Worm (Caenorhabditis elegans) whole organism, L4 larva: Measurements from ENCODE around the gene T04C12.7.

Experiments used
- D1046.2 ChIP-seq: fragments of 200-800 bp; sonication (Bioruptor generic); IDR thresholded peaks from 2 replicates; pipeline ENCODE4 v1.3.6; 2022; ENCODE audit warnings: missing genetic modification characterization, missing compliant biosample characterization
- F26F4.8 ChIP-seq: fragments of 200-800 bp; sonication (Bioruptor generic); conservative IDR thresholded peaks from 2 replicates; pipeline ENCODE4 v1.3.6; 2022; ENCODE audit warnings: missing genetic modification characterization, missing compliant biosample characterization
- T26A8.4 ChIP-seq: fragments of 200-800 bp; sonication (Bioruptor generic); IDR thresholded peaks from 2 replicates; pipeline ENCODE4 v1.3.6; 2022; ENCODE audit warnings: missing genetic modification characterization, missing compliant biosample characterization
- Y105C5A.15 ChIP-seq: fragments of 200-800 bp; sonication (Bioruptor generic); IDR thresholded peaks from 2 replicates; pipeline ENCODE4 v1.3.6; 2022; ENCODE audit warnings: missing genetic modification characterization, missing compliant biosample characterization
- ZK337.2 ChIP-seq: fragments of 200-800 bp; sonication (Bioruptor generic); IDR thresholded peaks from 2 replicates; pipeline ENCODE4 v1.3.6; 2022; ENCODE audit warnings: missing genetic modification reagents, missing genetic modification characterization, missing compliant biosample characterization
- aha-1 ChIP-seq: fragments of 150-350 bp; peaks from one replicate; lab custom pipeline; 2014; ENCODE audit warnings: missing biosample characterization, missing genetic modification characterization
- ama-1 ChIP-seq: fragments of 150-350 bp; optimal IDR thresholded peaks from 2 replicates; lab custom pipeline; 2014; ENCODE audit warnings: inconsistent platforms, mixed read lengths
- ceh-62 ChIP-seq: sonication (generic microtip); optimal IDR thresholded peaks from 2 replicates; lab custom pipeline; 2017; ENCODE audit warnings: missing biosample characterization, missing genetic modification characterization
- ceh-82 ChIP-seq: sonication (generic microtip); optimal IDR thresholded peaks from 2 replicates; lab custom pipeline; 2017; ENCODE audit warnings: missing biosample characterization, missing genetic modification characterization
- cey-2 ChIP-seq: sonication (generic microtip); optimal IDR thresholded peaks from 3 replicates; lab custom pipeline; 2017; ENCODE audit warnings: missing genetic modification characterization, mild to moderate bottlenecking, missing compliant biosample characterization, antibody characterized with exemption, borderline replicate concordance; ENCODE audit not compliant: insufficient read depth
- ctbp-1 ChIP-seq: fragments of 200-800 bp; sonication (Bioruptor generic); IDR thresholded peaks from 2 replicates; pipeline ENCODE4 v1.3.6; 2022; ENCODE audit warnings: missing genetic modification reagents, missing genetic modification characterization, missing compliant biosample characterization
- daf-16 ChIP-seq, 3 experiments: sonication (generic microtip); optimal IDR thresholded peaks; 2 replicates each; lab custom pipeline; 2016 to 2017; ENCODE audit warnings: missing genetic modification characterization in 3 of 3, missing genetic modification reagents in 3 of 3, mild to moderate bottlenecking in 2 of 3, missing compliant biosample characterization in 2 of 3, missing biosample characterization in 1 of 3, moderate library complexity in 1 of 3
- daf-19 ChIP-seq: fragments of 200-800 bp; sonication (Bioruptor generic); conservative IDR thresholded peaks from 2 replicates; pipeline ENCODE4 v1.3.6; 2022; ENCODE audit warnings: missing genetic modification characterization, missing compliant biosample characterization
- daf-8 ChIP-seq: fragments of 200-800 bp; sonication (Bioruptor generic); IDR thresholded peaks from 2 replicates; pipeline ENCODE4 v1.3.6; 2022; ENCODE audit warnings: missing genetic modification characterization, missing compliant biosample characterization
- fkh-10 ChIP-seq: fragments of 150-350 bp; optimal IDR thresholded peaks from 2 replicates; lab custom pipeline; 2014; ENCODE audit warnings: missing biosample characterization, missing genetic modification reagents, missing genetic modification characterization
- fos-1 ChIP-seq: fragments of 150-350 bp; optimal IDR thresholded peaks from 2 replicates; lab custom pipeline; 2014; ENCODE audit warnings: missing biosample characterization, missing genetic modification characterization
- hlh-11 ChIP-seq: fragments of 200-800 bp; sonication (Bioruptor generic); optimal IDR thresholded peaks from 2 replicates; lab custom pipeline; 2018; ENCODE audit warnings: mild to moderate bottlenecking, missing genetic modification characterization, missing compliant biosample characterization
- hmg-1.1 ChIP-seq: fragments of 200-800 bp; sonication (Bioruptor generic); IDR thresholded peaks from 2 replicates; pipeline ENCODE4 v1.3.6; 2022; ENCODE audit warnings: missing genetic modification reagents, missing genetic modification characterization, missing compliant biosample characterization
- jun-1 ChIP-seq: fragments of 150-350 bp; optimal IDR thresholded peaks from 2 replicates; lab custom pipeline; 2014; ENCODE audit warnings: missing biosample characterization, missing genetic modification reagents, missing genetic modification characterization
- lim-7 ChIP-seq: fragments of 200-800 bp; sonication (Bioruptor generic); IDR thresholded peaks from 2 replicates; pipeline ENCODE4 v1.3.6; 2022; ENCODE audit warnings: missing genetic modification characterization, missing compliant biosample characterization
- lin-1 ChIP-seq: fragments of 200-800 bp; sonication (Bioruptor generic); IDR thresholded peaks from 2 replicates; pipeline ENCODE4 v1.3.6; 2022; ENCODE audit warnings: missing genetic modification reagents, missing genetic modification characterization, missing compliant biosample characterization
- lin-13 ChIP-seq: fragments of 150-350 bp; optimal IDR thresholded peaks from 2 replicates; lab custom pipeline; 2014; ENCODE audit warnings: missing biosample characterization, missing genetic modification reagents, missing genetic modification characterization
- lin-29 ChIP-seq: fragments of 200-800 bp; sonication (Bioruptor generic); IDR thresholded peaks from 2 replicates; pipeline ENCODE4 v1.3.6; 2022; ENCODE audit warnings: missing genetic modification reagents, missing genetic modification characterization, missing compliant biosample characterization
- lin-39 ChIP-seq: fragments of 150-350 bp; optimal IDR thresholded peaks from 2 replicates; lab custom pipeline; 2014; ENCODE audit warnings: missing biosample characterization, missing genetic modification reagents, missing genetic modification characterization
- lir-3 ChIP-seq: sonication (generic microtip); optimal IDR thresholded peaks from 2 replicates; lab custom pipeline; 2016; ENCODE audit warnings: mild to moderate bottlenecking, missing genetic modification characterization, missing compliant biosample characterization
- mdl-1 ChIP-seq, 2 experiments: fragments of 150-350 bp in 1 of 2; sonication (generic microtip) in 1 of 2; optimal IDR thresholded peaks; 2 replicates each; lab custom pipeline; 2014 to 2017; ENCODE audit warnings: missing biosample characterization in 2 of 2, missing genetic modification characterization in 2 of 2
- mes-2 ChIP-seq: sonication (generic microtip); optimal IDR thresholded peaks from 2 replicates; lab custom pipeline; 2016; ENCODE audit warnings: missing genotype, mild to moderate bottlenecking, missing genetic modification characterization, missing compliant biosample characterization; ENCODE audit not compliant: poor library complexity, severe bottlenecking
- mxl-3 ChIP-seq: fragments of 200-800 bp; sonication (Bioruptor generic); optimal IDR thresholded peaks from 2 replicates; lab custom pipeline; 2018; ENCODE audit warnings: mild to moderate bottlenecking, missing genetic modification characterization, missing compliant biosample characterization
- nhr-11 ChIP-seq: fragments of 150-350 bp; optimal IDR thresholded peaks from 2 replicates; lab custom pipeline; 2014; ENCODE audit warnings: missing biosample characterization, missing genetic modification characterization
- nhr-28 ChIP-seq: fragments of 150-350 bp; optimal IDR thresholded peaks from 2 replicates; lab custom pipeline; 2014; ENCODE audit warnings: missing biosample characterization, missing genetic modification characterization
- nhr-6 ChIP-seq: fragments of 150-350 bp; optimal IDR thresholded peaks from 2 replicates; lab custom pipeline; 2014; ENCODE audit warnings: missing biosample characterization, missing genetic modification characterization
- nhr-76 ChIP-seq: fragments of 150-350 bp; optimal IDR thresholded peaks from 2 replicates; lab custom pipeline; 2014; ENCODE audit warnings: missing biosample characterization, missing genetic modification characterization
- nhr-77 ChIP-seq: fragments of 150-350 bp; optimal IDR thresholded peaks from 2 replicates; lab custom pipeline; 2014; ENCODE audit warnings: missing biosample characterization, missing genetic modification characterization
- pha-4 ChIP-seq, 2 experiments: fragments of 150-350 bp in 1 of 2; fragments of 200-800 bp in 1 of 2; sonication (Bioruptor generic) in 1 of 2; IDR thresholded peaks in 1 of 2; optimal IDR thresholded peaks in 1 of 2; 2 replicates each; pipeline versions ENCODE4 v1.3.6 to Lab custom; 2014 to 2022; ENCODE audit warnings: missing genetic modification characterization in 2 of 2, missing genetic modification reagents in 2 of 2, missing biosample characterization in 1 of 2, missing compliant biosample characterization in 1 of 2
- pqm-1 ChIP-seq: sonication (generic microtip); optimal IDR thresholded peaks from 2 replicates; lab custom pipeline; 2017; ENCODE audit warnings: missing biosample characterization, missing genetic modification characterization
- saeg-2 ChIP-seq: fragments of 200-800 bp; sonication (Bioruptor generic); IDR thresholded peaks from 2 replicates; pipeline ENCODE4 v1.3.6; 2022; ENCODE audit warnings: missing genetic modification reagents, missing genetic modification characterization, missing compliant biosample characterization
- sdz-12 ChIP-seq: fragments of 200-800 bp; sonication (Bioruptor generic); optimal IDR thresholded peaks from 2 replicates; lab custom pipeline; 2018; ENCODE audit warnings: mild to moderate bottlenecking, missing genetic modification characterization, missing compliant biosample characterization
- set-16 ChIP-seq: fragments of 200-800 bp; sonication (Bioruptor generic); IDR thresholded peaks from 2 replicates; pipeline ENCODE4 v1.3.6; 2022; ENCODE audit warnings: missing genetic modification reagents, missing genetic modification characterization, missing compliant biosample characterization
- skn-1 ChIP-seq: fragments of 150-350 bp; optimal IDR thresholded peaks from 2 replicates; lab custom pipeline; 2014; ENCODE audit warnings: missing biosample characterization, missing genetic modification characterization
- snpc-1.2 ChIP-seq: fragments of 200-800 bp; sonication (Bioruptor generic); IDR thresholded peaks from 2 replicates; pipeline ENCODE4 v1.3.6; 2022; ENCODE audit warnings: missing genetic modification reagents, missing genetic modification characterization, missing compliant biosample characterization
- spr-3 ChIP-seq: fragments of 200-800 bp; sonication (Bioruptor generic); optimal IDR thresholded peaks from 2 replicates; lab custom pipeline; 2018; ENCODE audit warnings: mild to moderate bottlenecking, missing genetic modification characterization, missing compliant biosample characterization
- tra-1 ChIP-seq: fragments of 200-800 bp; sonication (Bioruptor generic); IDR thresholded peaks from 2 replicates; pipeline ENCODE4 v1.3.6; 2022; ENCODE audit warnings: missing genetic modification reagents, missing genetic modification characterization, missing compliant biosample characterization
- unc-39 ChIP-seq: sonication (generic microtip); optimal IDR thresholded peaks from 2 replicates; lab custom pipeline; 2017; ENCODE audit warnings: missing biosample characterization, missing genetic modification characterization
- zfp-3 ChIP-seq: fragments of 200-800 bp; sonication (Bioruptor generic); conservative IDR thresholded peaks from 2 replicates; pipeline ENCODE4 v1.3.6; 2022; ENCODE audit warnings: missing genetic modification reagents, missing genetic modification characterization, missing compliant biosample characterization
- zip-2 ChIP-seq: fragments of 150-350 bp; optimal IDR thresholded peaks from 2 replicates; lab custom pipeline; 2014; ENCODE audit warnings: missing biosample characterization, missing genetic modification characterization
- ztf-7 ChIP-seq: fragments of 150-350 bp; optimal IDR thresholded peaks from 2 replicates; lab custom pipeline; 2014; ENCODE audit warnings: missing biosample characterization, missing genetic modification characterization

T04C12.7 gene

ce11 chrV:11070388-11070787, 16.5 kb downstream of the T04C12.7 start (continued):
- TF ChIP-seq T26A8.4 (GFP tag; lab: Robert Waterston, UW): no peak
- TF ChIP-seq skn-1 (tag; lab: Kevin White, UChicago): no peak
- TF ChIP-seq pha-4 (GFP tag; IDR thresholded peaks at IDR 0.05; lab: Robert Waterston, UW): no peak
- no peak for TF ChIP-seq pha-4 (tag; optimal IDR thresholded peaks at IDR 0.05; lab: Kevin White, UChicago)
- TF ChIP-seq cey-2: no peak
- TF ChIP-seq lin-39 (tag; lab: Kevin White, UChicago): no peak
- no peak for TF ChIP-seq aha-1 (tag; lab: Kevin White, UChicago)
- TF ChIP-seq ceh-62 (tag; lab: Kevin White, UChicago): no peak
- TF ChIP-seq set-16 (GFP tag; lab: Robert Waterston, UW): no peak
- no peak for TF ChIP-seq ZK337.2 (GFP tag; lab: Robert Waterston, UW)
- TF ChIP-seq lim-7 (GFP tag; lab: Robert Waterston, UW): no peak
- no peak for TF ChIP-seq jun-1 (tag; lab: Kevin White, UChicago)
- TF ChIP-seq nhr-6 (tag; lab: Kevin White, UChicago): no peak
- TF ChIP-seq nhr-11 (tag; lab: Kevin White, UChicago): no peak
- TF ChIP-seq lir-3: no peak
- no peak for TF ChIP-seq ctbp-1
- TF ChIP-seq zfp-3 (GFP tag; lab: Robert Waterston, UW): no peak
- no peak for TF ChIP-seq ceh-82
- TF ChIP-seq lin-29 (GFP tag; lab: Robert Waterston, UW): no peak
- TF ChIP-seq tra-1 (GFP tag; lab: Robert Waterston, UW): no peak
- no peak for TF ChIP-seq daf-19 (GFP tag; lab: Robert Waterston, UW)
- no peak for TF ChIP-seq fkh-10 (GFP tag; lab: Kevin White, UChicago)
- TF ChIP-seq unc-39 (tag; lab: Kevin White, UChicago): no peak
- TF ChIP-seq zip-2 (tag; lab: Kevin White, UChicago): no peak
- no peak for TF ChIP-seq F26F4.8
- no peak for TF ChIP-seq mes-2
- no peak for TF ChIP-seq ama-1 (lab: Kevin White, UChicago)
- TF ChIP-seq daf-8 (GFP tag; lab: Robert Waterston, UW): no peak
- TF ChIP-seq saeg-2 (GFP tag; lab: Robert Waterston, UW): no peak
- no peak for TF ChIP-seq sdz-12 (GFP tag; lab: Kevin White, UChicago)
- no peak for TF ChIP-seq spr-3
- peak; percentile 85 for TF ChIP-seq nhr-77
- TF ChIP-seq D1046.2 (GFP tag; lab: Robert Waterston, UW): no peak

ce11 chrV:11071453-11071852, 17.5 kb downstream of the T04C12.7 start:
- TF ChIP-seq lin-39 (tag; lab: Kevin White, UChicago) (no peak), fos-1 (tag; lab: Kevin White, UChicago) (peak; percentile 22), nhr-76 (tag; lab: Kevin White, UChicago) (no peak)

- TF ChIP-seq hmg-1.1 (no peak), lin-39 (tag; lab: Kevin White, UChicago) (no peak), ztf-7 (tag; lab: Kevin White, UChicago) (no peak), D1046.2 (GFP tag; lab: Robert Waterston, UW) (no peak)
These were observed 19.4 kb downstream of the T04C12.7 start for ce11 chrV:11073354-11073753.

- no peak for TF ChIP-seq lin-1 (GFP tag; lab: Robert Waterston, UW)
- peak; percentile 32 for TF ChIP-seq aha-1 (tag; lab: Kevin White, UChicago)
- TF ChIP-seq mxl-3 (GFP tag; lab: Kevin White, UChicago): peak; percentile 9
- peak; percentile 40 for TF ChIP-seq hlh-11 (tag; lab: Kevin White, UChicago)
- TF ChIP-seq nhr-28 (tag; lab: Kevin White, UChicago): peak; percentile 22
- no peak for TF ChIP-seq zfp-3 (GFP tag; lab: Robert Waterston, UW)
- TF ChIP-seq lin-13 (GFP tag; lab: Kevin White, UChicago): no peak
- TF ChIP-seq pqm-1: no peak
- peak; percentile 46 for TF ChIP-seq nhr-11 (tag; lab: Kevin White, UChicago)
- TF ChIP-seq pha-4 (GFP tag; IDR thresholded peaks at IDR 0.05; lab: Robert Waterston, UW): peak; percentile 47; the same call in 1 of the 2 replicates
- TF ChIP-seq pha-4 (tag; optimal IDR thresholded peaks at IDR 0.05; lab: Kevin White, UChicago): no peak
- 0 out of 2 replicates have a peak, but pooled peaks have one; percentile 10 for TF ChIP-seq ctbp-1
- peak; percentile 45 for TF ChIP-seq set-16 (GFP tag; lab: Robert Waterston, UW)
- TF ChIP-seq snpc-1.2 (GFP tag; lab: Robert Waterston, UW): peak; percentile 17; the same call in 1 of the 2 replicates
- no peak for TF ChIP-seq Y105C5A.15 (GFP tag; lab: Robert Waterston, UW)
- TF ChIP-seq mdl-1 (tag; optimal IDR thresholded peaks at IDR 0.05; lab: Kevin White, UChicago): no peak
- peak in 1 of 2 experiments; percentile 47 for TF ChIP-seq daf-16 (GFP tag; optimal IDR thresholded peaks at IDR 0.05; lab: Kevin White, UChicago)
- no peak for TF ChIP-seq daf-16 (tag; optimal IDR thresholded peaks at IDR 0.05; lab: Kevin White, UChicago)
These were observed 20.5 kb downstream of the T04C12.7 start, which contains the start of gene act-3 for ce11 chrV:11074448-11074847. act-3 (minus strand) TSS chrV:11074498.
